Fruit fly (Drosophila melanogaster) whole organism, embryonic: ENCODE data around the gene Cyp4d14.

Experiments
- Awh ChIP-seq: fragments of 200-800 bp; sonication (Bioruptor generic); IDR thresholded peaks from 2 replicates; pipeline ENCODE4, ENCODE4 v1.3.6; 2022; ENCODE audit warnings: missing biosample characterization, missing genetic modification characterization
- BEAF-32 ChIP-seq: fragments of 200-800 bp; sonication (Bioruptor generic); optimal IDR thresholded peaks from 3 replicates; lab custom pipeline; 2017; ENCODE audit warnings: missing biosample characterization, missing genetic modification characterization, mild to moderate bottlenecking, moderate library complexity, missing genetic modification reagents
- Bdp1 ChIP-seq: fragments of 200-800 bp; sonication (Bioruptor generic); optimal IDR thresholded peaks from 3 replicates; lab custom pipeline; 2016; ENCODE audit warnings: missing biosample characterization, missing genetic modification characterization
- CG1024 ChIP-seq: fragments of 200-800 bp; sonication (Bioruptor generic); IDR thresholded peaks from 2 replicates; pipeline ENCODE4 v1.3.6; 2022; ENCODE audit warnings: missing biosample characterization, missing genetic modification characterization
- CG10321 ChIP-seq: fragments of 200-800 bp; sonication (Bioruptor generic); IDR thresholded peaks from 2 replicates; pipeline ENCODE4 v1.3.6; 2022; ENCODE audit warnings: missing biosample characterization, missing genetic modification characterization
- CG12071 ChIP-seq: fragments of 200-800 bp; sonication (Bioruptor generic); optimal IDR thresholded peaks from 3 replicates; lab custom pipeline; 2018; ENCODE audit warnings: missing biosample characterization, mild to moderate bottlenecking, missing genetic modification characterization
- CG12155 ChIP-seq: fragments of 200-800 bp; sonication (Bioruptor generic); optimal IDR thresholded peaks from 3 replicates; lab custom pipeline; 2016; ENCODE audit warnings: missing biosample characterization, missing genetic modification characterization
- CG12769 ChIP-seq: fragments of 200-800 bp; sonication (Bioruptor generic); optimal IDR thresholded peaks from 2 replicates; lab custom pipeline; 2019; ENCODE audit warnings: missing biosample characterization, mild to moderate bottlenecking, missing genetic modification characterization, moderate library complexity
- CG13775 ChIP-seq: fragments of 200-800 bp; sonication (Bioruptor generic); optimal IDR thresholded peaks from 3 replicates; lab custom pipeline; 2017; ENCODE audit warnings: missing biosample characterization, mild to moderate bottlenecking, missing genetic modification characterization
- CG14965 ChIP-seq: fragments of 200-800 bp; sonication (Bioruptor generic); optimal IDR thresholded peaks from 2 replicates; lab custom pipeline; 2016; ENCODE audit warnings: missing biosample characterization, missing genetic modification characterization, borderline replicate concordance
- CG1529 ChIP-seq: fragments of 200-800 bp; sonication (Bioruptor generic); optimal IDR thresholded peaks from 3 replicates; lab custom pipeline; 2018; ENCODE audit warnings: missing biosample characterization, missing genetic modification characterization
- CG15601 ChIP-seq: fragments of 200-800 bp; sonication (Bioruptor generic); optimal IDR thresholded peaks from 3 replicates; lab custom pipeline; 2019; ENCODE audit warnings: missing biosample characterization, mild to moderate bottlenecking, missing genetic modification characterization, moderate library complexity
- CG16779 ChIP-seq: fragments of 200-800 bp; sonication (Bioruptor generic); IDR thresholded peaks from 2 replicates; pipeline ENCODE4 v1.3.6; 2022; ENCODE audit warnings: missing biosample characterization, missing genetic modification characterization
- CG2116 ChIP-seq: fragments of 200-800 bp; sonication (Bioruptor generic); optimal IDR thresholded peaks from 3 replicates; lab custom pipeline; 2018; ENCODE audit warnings: missing biosample characterization, mild to moderate bottlenecking, missing genetic modification characterization
- CG3726 ChIP-seq: fragments of 200-800 bp; sonication (Bioruptor generic); IDR thresholded peaks from 3 replicates; pipeline ENCODE4, ENCODE4 v1.3.6; 2022; ENCODE audit warnings: missing biosample characterization, missing genetic modification characterization
- CG43689 ChIP-seq: fragments of 200-800 bp; sonication (Bioruptor generic); IDR thresholded peaks from 2 replicates; pipeline ENCODE4 v1.3.6; 2022; ENCODE audit warnings: missing biosample characterization, missing genetic modification characterization
- CG6683 ChIP-seq: fragments of 200-800 bp; sonication (Bioruptor generic); optimal IDR thresholded peaks from 2 replicates; lab custom pipeline; 2017; ENCODE audit warnings: missing biosample characterization, mild to moderate bottlenecking, missing genetic modification characterization, missing genetic modification reagents
- CG6813 ChIP-seq: fragments of 200-800 bp; sonication (Bioruptor generic); optimal IDR thresholded peaks from 2 replicates; lab custom pipeline; 2017; ENCODE audit warnings: missing biosample characterization, missing genetic modification characterization, mild to moderate bottlenecking, moderate library complexity, missing genetic modification reagents
- CG7357 ChIP-seq: fragments of 200-800 bp; sonication (Bioruptor generic); IDR thresholded peaks from 3 replicates; pipeline ENCODE4 v1.3.6; 2022; ENCODE audit warnings: missing biosample characterization, missing genetic modification characterization
- CG7556 ChIP-seq: fragments of 200-800 bp; sonication (Bioruptor generic); optimal IDR thresholded peaks from 2 replicates; lab custom pipeline; 2017; ENCODE audit warnings: missing biosample characterization, mild to moderate bottlenecking, missing genetic modification characterization
- CG8388 ChIP-seq: fragments of 200-800 bp; sonication (Bioruptor generic); optimal IDR thresholded peaks from 2 replicates; lab custom pipeline; 2019; ENCODE audit warnings: missing biosample characterization, mild to moderate bottlenecking, missing genetic modification characterization, moderate library complexity
- CG8765 ChIP-seq: fragments of 200-800 bp; sonication (Bioruptor generic); IDR thresholded peaks from 2 replicates; pipeline ENCODE4 v1.3.6; 2022; ENCODE audit warnings: missing biosample characterization, missing genetic modification characterization
- Dip2 ChIP-seq: fragments of 200-800 bp; sonication (Bioruptor generic); IDR thresholded peaks from 2 replicates; pipeline ENCODE4 v1.3.6; 2022; ENCODE audit warnings: missing biosample characterization, missing genetic modification characterization
- Dp ChIP-seq: fragments of 200-800 bp; sonication (Bioruptor generic); optimal IDR thresholded peaks from 2 replicates; lab custom pipeline; 2018; ENCODE audit warnings: missing biosample characterization, mild to moderate bottlenecking, missing genetic modification characterization, moderate library complexity
- H15 ChIP-seq: fragments of 200-800 bp; sonication (Bioruptor generic); IDR thresholded peaks from 3 replicates; pipeline ENCODE4 v1.3.6; 2022; ENCODE audit warnings: missing biosample characterization, missing genetic modification characterization
- Hand ChIP-seq: fragments of 200-800 bp; sonication (Bioruptor generic); optimal IDR thresholded peaks from 2 replicates; lab custom pipeline; 2017; ENCODE audit warnings: mild to moderate bottlenecking, missing biosample characterization, missing genetic modification reagents, missing genetic modification characterization
- Kr ChIP-seq: fragments of 200-800 bp; sonication (Bioruptor generic); optimal IDR thresholded peaks from 2 replicates; lab custom pipeline; 2017; ENCODE audit warnings: missing biosample characterization, mild to moderate bottlenecking, missing genetic modification characterization
- NfI ChIP-seq: fragments of 200-800 bp; sonication (Bioruptor generic); optimal IDR thresholded peaks from 3 replicates; lab custom pipeline; 2018; ENCODE audit warnings: missing biosample characterization, mild to moderate bottlenecking, missing genetic modification characterization, moderate library complexity
- Oli ChIP-seq: fragments of 200-800 bp; sonication (Bioruptor generic); optimal IDR thresholded peaks from 2 replicates; lab custom pipeline; 2018; ENCODE audit warnings: missing biosample characterization, mild to moderate bottlenecking, missing genetic modification characterization, moderate library complexity
- Spps ChIP-seq: fragments of 200-800 bp; sonication (Bioruptor generic); optimal IDR thresholded peaks from 2 replicates; lab custom pipeline; 2018; ENCODE audit warnings: missing biosample characterization, mild to moderate bottlenecking, missing genetic modification characterization
- Stat92E ChIP-seq, 3 experiments: fragments of >200 bp in 2 of 3; fragments of 200-800 bp in 1 of 3; sonication (Bioruptor generic) in 1 of 3; optimal IDR thresholded peaks; 2 replicates each; lab custom pipeline; 2017 to 2019; ENCODE audit warnings: missing biosample characterization in 3 of 3, missing genetic modification characterization in 3 of 3, mild to moderate bottlenecking in 1 of 3, moderate library complexity in 1 of 3
- Tbp ChIP-seq: fragments of >200 bp; optimal IDR thresholded peaks from 2 replicates; lab custom pipeline; 2018; ENCODE audit warnings: missing biosample characterization, missing genetic modification characterization
- bigmax ChIP-seq: fragments of 200-800 bp; sonication (Bioruptor generic); optimal IDR thresholded peaks from 2 replicates; lab custom pipeline; 2018; ENCODE audit warnings: missing biosample characterization, mild to moderate bottlenecking, missing genetic modification characterization
- da ChIP-seq: fragments of 200-800 bp; sonication (Bioruptor generic); optimal IDR thresholded peaks from 2 replicates; lab custom pipeline; 2016; ENCODE audit warnings: missing biosample characterization, missing genetic modification characterization
- gem ChIP-seq: fragments of 200-800 bp; sonication (Bioruptor generic); optimal IDR thresholded peaks from 2 replicates; lab custom pipeline; 2019; ENCODE audit warnings: missing biosample characterization, mild to moderate bottlenecking, missing genetic modification characterization, moderate library complexity
- kay ChIP-seq: fragments of 200-800 bp; sonication (Bioruptor generic); optimal IDR thresholded peaks from 2 replicates; lab custom pipeline; 2016; ENCODE audit warnings: missing biosample characterization, missing genetic modification characterization
- lab ChIP-seq: fragments of 200-800 bp; sonication (Bioruptor generic); optimal IDR thresholded peaks from 3 replicates; lab custom pipeline; 2017; ENCODE audit warnings: missing biosample characterization, missing genetic modification characterization, mild to moderate bottlenecking, moderate library complexity, missing genetic modification reagents
- lola ChIP-seq, 3 experiments: fragments of >200 bp in 2 of 3; fragments of 200-800 bp in 1 of 3; sonication (Bioruptor generic) in 1 of 3; optimal IDR thresholded peaks; 2 replicates each; lab custom pipeline; 2017 to 2019; ENCODE audit warnings: missing biosample characterization in 3 of 3, missing genetic modification characterization in 3 of 3, mild to moderate bottlenecking in 1 of 3, moderate library complexity in 1 of 3
- luna ChIP-seq: fragments of 200-800 bp; sonication (Bioruptor generic); optimal IDR thresholded peaks from 2 replicates; lab custom pipeline; 2016; ENCODE audit warnings: missing biosample characterization, missing genetic modification characterization
- mam ChIP-seq: fragments of 200-800 bp; sonication (Bioruptor generic); optimal IDR thresholded peaks from 3 replicates; lab custom pipeline; 2016; ENCODE audit warnings: missing biosample characterization, missing genetic modification characterization
- org-1 ChIP-seq: fragments of 200-800 bp; sonication (Bioruptor generic); optimal IDR thresholded peaks from 2 replicates; lab custom pipeline; 2017; ENCODE audit warnings: missing biosample characterization, missing genetic modification characterization
- pnt ChIP-seq: fragments of 200-800 bp; sonication (Bioruptor generic); optimal IDR thresholded peaks from 3 replicates; lab custom pipeline; 2016; ENCODE audit warnings: missing biosample characterization, missing genetic modification characterization
- sc ChIP-seq, 3 experiments: fragments of >200 bp in 2 of 3; fragments of 200-800 bp in 1 of 3; sonication (Bioruptor generic) in 1 of 3; optimal IDR thresholded peaks; 2 replicates in 2 of 3; 3 replicates in 1 of 3; lab custom pipeline; 2017; ENCODE audit warnings: mild to moderate bottlenecking in 1 of 3, missing biosample characterization in 1 of 3, missing genetic modification characterization in 1 of 3, missing genetic modification reagents in 1 of 3
- sna ChIP-seq: fragments of 200-800 bp; sonication (Bioruptor generic); IDR thresholded peaks from 2 replicates; pipeline ENCODE4 v1.3.6; 2022; ENCODE audit warnings: missing biosample characterization, missing genetic modification characterization; ENCODE audit not compliant: partially characterized antibody
- so ChIP-seq: fragments of 200-800 bp; sonication (Bioruptor generic); IDR thresholded peaks from 3 replicates; pipeline ENCODE4 v1.3.6; 2022; ENCODE audit warnings: missing biosample characterization, missing genetic modification characterization
- trh ChIP-seq: fragments of 200-800 bp; sonication (Bioruptor generic); optimal IDR thresholded peaks from 2 replicates; lab custom pipeline; 2016; ENCODE audit warnings: missing biosample characterization, missing genetic modification characterization
- tx ChIP-seq: fragments of 200-800 bp; sonication (Bioruptor generic); optimal IDR thresholded peaks from 2 replicates; lab custom pipeline; 2016; ENCODE audit warnings: missing biosample characterization, missing genetic modification characterization
- vfl ChIP-seq: fragments of 200-800 bp; sonication (Bioruptor generic); optimal IDR thresholded peaks from 2 replicates; lab custom pipeline; 2016; ENCODE audit warnings: missing biosample characterization, missing genetic modification characterization

The Cyp4d14 gene

dm6 chrX:2134226-2134880 is 40.8 kb downstream of the Cyp4d14 start (continued):
- no peak for TF ChIP-seq vfl
- 0 out of 3 replicates have a peak, but pooled peaks have one; percentile 35 for TF ChIP-seq so (GFP tag; lab: Robert Waterston, UW)
- TF ChIP-seq org-1 = peak; percentile 51
- peak; percentile 7 for TF ChIP-seq CG2116 (GFP tag; lab: Kevin White, UChicago)
- 0 out of 2 replicates have a peak, but pooled peaks have one; percentile 60 for TF ChIP-seq CG8765 (GFP tag; lab: Robert Waterston, UW)
- no peak for TF ChIP-seq BEAF-32 (GFP tag; lab: Kevin White, UChicago)
- no peak for TF ChIP-seq CG14965 (GFP tag; lab: Kevin White, UChicago)
- TF ChIP-seq gem = peak; percentile 81
- no peak for TF ChIP-seq CG3726 (GFP tag; lab: Robert Waterston, UW)
- peak; percentile 63 for TF ChIP-seq CG1024 (GFP tag; lab: Robert Waterston, UW)
- TF ChIP-seq CG15601 (tag; lab: Kevin White, UChicago) = peak; percentile 71
- no peak for TF ChIP-seq trh (GFP tag; lab: Kevin White, UChicago)
- TF ChIP-seq lola (GFP tag; optimal IDR thresholded peaks at IDR 0.05; lab: Kevin White, UChicago) = peak in 1 of 3 experiments; percentile 63
- no peak for TF ChIP-seq Dp
- no peak for TF ChIP-seq Dip2
- TF ChIP-seq Spps (tag; lab: Kevin White, UChicago) = peak; percentile 37
- peak; percentile 66 for TF ChIP-seq CG1529 (GFP tag; lab: Kevin White, UChicago)
- peak; percentile 14 for TF ChIP-seq CG6683
- TF ChIP-seq bigmax (GFP tag; lab: Kevin White, UChicago) = no peak
- peak; percentile 81 for TF ChIP-seq lab (GFP tag; lab: Kevin White, UChicago)
- no peak for TF ChIP-seq Stat92E (GFP tag; optimal IDR thresholded peaks at IDR 0.05; lab: Kevin White, UChicago)
- TF ChIP-seq kay (GFP tag; lab: Kevin White, UChicago) = peak; percentile 12
- TF ChIP-seq CG6813 (GFP tag; lab: Kevin White, UChicago) = peak; percentile 66
- TF ChIP-seq sc (optimal IDR thresholded peaks at IDR 0.05; lab: Kevin White, UChicago) = no peak
- peak; percentile 60 for TF ChIP-seq sc (GFP tag; optimal IDR thresholded peaks at IDR 0.05; lab: Kevin White, UChicago)
- no peak for TF ChIP-seq sna (GFP tag; lab: Robert Waterston, UW)
- peak; percentile 66 for TF ChIP-seq CG8388 (GFP tag; lab: Kevin White, UChicago)
- TF ChIP-seq luna (GFP tag; lab: Kevin White, UChicago) = peak; percentile 27
- TF ChIP-seq CG13775 = peak; percentile 30
- TF ChIP-seq Kr (GFP tag; lab: Kevin White, UChicago) = no peak
- TF ChIP-seq Oli (tag; lab: Kevin White, UChicago) = peak; percentile 75
- TF ChIP-seq mam (GFP tag; lab: Kevin White, UChicago) = peak; percentile 61
- TF ChIP-seq tx (GFP tag; lab: Kevin White, UChicago) = peak; percentile 42
- TF ChIP-seq Tbp (GFP tag; lab: Kevin White, UChicago) = no peak
- no peak; the same call in 1 of the 2 replicates for TF ChIP-seq CG10321 (GFP tag; lab: Robert Waterston, UW)
- TF ChIP-seq pnt = peak; percentile 53
- TF ChIP-seq CG43689 (GFP tag; lab: Robert Waterston, UW) = no peak
- no peak for TF ChIP-seq Bdp1 (GFP tag; lab: Kevin White, UChicago)
- peak; percentile 64 for TF ChIP-seq CG12071 (GFP tag; lab: Kevin White, UChicago)
- TF ChIP-seq Hand (GFP tag; lab: Kevin White, UChicago) = peak; percentile 38
- TF ChIP-seq Awh (GFP tag; lab: Robert Waterston, UW) = peak; percentile 74
- TF ChIP-seq CG12155 (GFP tag; lab: Kevin White, UChicago) = peak; percentile 42
- peak; percentile 75 for TF ChIP-seq CG12769 (tag; lab: Kevin White, UChicago)
- no peak for TF ChIP-seq CG16779 (GFP tag; lab: Robert Waterston, UW)
- peak; percentile 62 for TF ChIP-seq CG7556
- TF ChIP-seq da (GFP tag; lab: Kevin White, UChicago) = no peak
- TF ChIP-seq H15 (GFP tag; lab: Robert Waterston, UW) = peak; percentile 61
- peak; percentile 55 for TF ChIP-seq NfI (GFP tag; lab: Kevin White, UChicago)
- peak; percentile 49; the same call in 1 of the 3 replicates for TF ChIP-seq CG7357 (GFP tag; lab: Robert Waterston, UW)
